Worm (Caenorhabditis elegans) whole organism, late embryonic: Measurements from ENCODE around the gene str-227.

Experiments used
- C38D4.7 ChIP-seq: fragments of 200-800 bp; sonication (Bioruptor generic); optimal IDR thresholded peaks from 2 replicates; lab custom pipeline; 2018; ENCODE audit warnings: mild to moderate bottlenecking, missing genetic modification characterization, moderate library complexity, missing compliant biosample characterization
- ceh-24 ChIP-seq: sonication (generic microtip); optimal IDR thresholded peaks from 2 replicates; lab custom pipeline; 2016; ENCODE audit warnings: mild to moderate bottlenecking, missing genetic modification characterization, missing compliant biosample characterization
- ceh-9 ChIP-seq: sonication (generic microtip); optimal IDR thresholded peaks from 2 replicates; lab custom pipeline; 2016; ENCODE audit warnings: mild to moderate bottlenecking, missing genetic modification characterization, inconsistent platforms, missing compliant biosample characterization

- TF ChIP-seq C38D4.7 (GFP tag; lab: Kevin White, UChicago), result no peak
- TF ChIP-seq ceh-9 (tag; lab: Kevin White, UChicago), result no peak
- no peak for TF ChIP-seq ceh-24 (tag; lab: Kevin White, UChicago)
Measured at ce11 chrV:3538307-3538706, 20.3 kb downstream of the str-227 start, which contains the start of gene nhr-93.
